Worm (Caenorhabditis elegans) whole organism, young adult: Measurements from ENCODE around the gene srx-38.

Source experiments
- B0035.1 ChIP-seq: sonication (generic microtip); optimal IDR thresholded peaks from 2 replicates; lab custom pipeline; 2016; ENCODE audit warnings: missing genetic modification characterization, mild to moderate bottlenecking, missing compliant biosample characterization, missing genotype, missing genetic modification reagents
- B0261.1 ChIP-seq: sonication (generic microtip); optimal IDR thresholded peaks from 2 replicates; lab custom pipeline; 2016; ENCODE audit warnings: mild to moderate bottlenecking, missing genetic modification characterization, moderate library complexity, missing compliant biosample characterization
- F37B4.10 ChIP-seq: fragments of 200-800 bp; sonication (Bioruptor generic); IDR thresholded peaks from 2 replicates; pipeline ENCODE4 v1.3.6; 2022; ENCODE audit warnings: missing genetic modification characterization, missing compliant biosample characterization
- K12H6.12 ChIP-seq: fragments of 200-800 bp; sonication (Bioruptor generic); optimal IDR thresholded peaks from 2 replicates; lab custom pipeline; 2018; ENCODE audit warnings: mild to moderate bottlenecking, missing genetic modification characterization, missing compliant biosample characterization
- Y53G8AR.9 ChIP-seq: fragments of 200-800 bp; sonication (Bioruptor generic); conservative IDR thresholded peaks from 2 replicates; pipeline ENCODE4 v1.3.6; 2022; ENCODE audit warnings: missing genetic modification reagents, missing genetic modification characterization, missing compliant biosample characterization
- Y67H2A.10 ChIP-seq: fragments of 200-800 bp; sonication (Bioruptor generic); conservative IDR thresholded peaks from 2 replicates; pipeline ENCODE4 v1.3.6; 2022; ENCODE audit warnings: missing genetic modification reagents, missing genetic modification characterization, missing compliant biosample characterization
- Y79H2A.3 ChIP-seq: fragments of 200-800 bp; sonication (Bioruptor generic); conservative IDR thresholded peaks from 2 replicates; pipeline ENCODE4 v1.3.6; 2022; ENCODE audit warnings: missing genetic modification reagents, missing genetic modification characterization, missing compliant biosample characterization
- aptf-2 ChIP-seq: fragments of 200-800 bp; sonication (Bioruptor generic); conservative IDR thresholded peaks from 2 replicates; pipeline ENCODE4 v1.3.6; 2022; ENCODE audit warnings: missing genetic modification reagents, missing genetic modification characterization, missing compliant biosample characterization
- atf-7 ChIP-seq: sonication (generic microtip); optimal IDR thresholded peaks from 2 replicates; lab custom pipeline; 2017; ENCODE audit warnings: mild to moderate bottlenecking, missing genetic modification characterization, missing compliant biosample characterization
- bed-1 ChIP-seq: fragments of 200-800 bp; sonication (Bioruptor generic); IDR thresholded peaks from 2 replicates; pipeline ENCODE4 v1.3.6; 2022; ENCODE audit warnings: missing genetic modification reagents, missing genetic modification characterization, missing compliant biosample characterization
- bed-2 ChIP-seq: fragments of 200-800 bp; sonication (Bioruptor generic); IDR thresholded peaks from 2 replicates; pipeline ENCODE4 v1.3.6; 2022; ENCODE audit warnings: missing genetic modification reagents, missing genetic modification characterization, missing compliant biosample characterization
- ccch-3 ChIP-seq: fragments of 200-800 bp; sonication (Bioruptor generic); optimal IDR thresholded peaks from 2 replicates; lab custom pipeline; 2018; ENCODE audit warnings: mild to moderate bottlenecking, missing genetic modification characterization, missing compliant biosample characterization
- ceh-27 ChIP-seq: fragments of 200-800 bp; sonication (Bioruptor generic); optimal IDR thresholded peaks from 2 replicates; lab custom pipeline; 2018; ENCODE audit warnings: mild to moderate bottlenecking, missing genetic modification characterization, moderate library complexity, missing compliant biosample characterization
- ceh-79 ChIP-seq: sonication (generic microtip); optimal IDR thresholded peaks from 2 replicates; lab custom pipeline; 2017; ENCODE audit warnings: mild to moderate bottlenecking, missing genetic modification characterization, missing compliant biosample characterization
- die-1 ChIP-seq: sonication (generic microtip); optimal IDR thresholded peaks from 2 replicates; lab custom pipeline; 2016; ENCODE audit warnings: missing genotype, mild to moderate bottlenecking, missing genetic modification characterization, missing compliant biosample characterization
- egl-18 ChIP-seq: fragments of 200-800 bp; sonication (Bioruptor generic); IDR thresholded peaks from 2 replicates; pipeline ENCODE4 v1.3.6; 2022; ENCODE audit warnings: missing genetic modification reagents, missing genetic modification characterization, missing compliant biosample characterization
- egl-44 ChIP-seq: fragments of 200-800 bp; sonication (Bioruptor generic); IDR thresholded peaks from 2 replicates; pipeline ENCODE4 v1.3.6; 2022; ENCODE audit warnings: missing genetic modification reagents, missing genetic modification characterization, missing compliant biosample characterization
- egrh-3 ChIP-seq: fragments of 200-800 bp; sonication (Bioruptor generic); IDR thresholded peaks from 2 replicates; pipeline ENCODE4 v1.3.6; 2022; ENCODE audit warnings: missing genetic modification reagents, missing genetic modification characterization, missing compliant biosample characterization
- ekl-4 ChIP-seq: fragments of 200-800 bp; sonication (Bioruptor generic); IDR thresholded peaks from 2 replicates; pipeline ENCODE4 v1.3.6; 2022; ENCODE audit warnings: missing genetic modification reagents, missing genetic modification characterization, missing compliant biosample characterization
- gei-17 ChIP-seq: fragments of 200-800 bp; sonication (Bioruptor generic); optimal IDR thresholded peaks from 2 replicates; lab custom pipeline; 2018; ENCODE audit warnings: mild to moderate bottlenecking, missing genetic modification characterization, missing compliant biosample characterization
- hmg-1.2 ChIP-seq: fragments of 200-800 bp; sonication (Bioruptor generic); IDR thresholded peaks from 2 replicates; pipeline ENCODE4 v1.3.6; 2022; ENCODE audit warnings: missing genetic modification reagents, missing genetic modification characterization, missing compliant biosample characterization
- let-607 ChIP-seq, 2 experiments: fragments of 200-800 bp in 1 of 2; sonication (Bioruptor generic) in 1 of 2; sonication (generic microtip) in 1 of 2; optimal IDR thresholded peaks; 2 replicates each; lab custom pipeline; 2016 to 2018; ENCODE audit warnings: mild to moderate bottlenecking in 2 of 2, missing compliant biosample characterization in 2 of 2, missing genetic modification characterization in 2 of 2, moderate library complexity in 2 of 2, missing genotype in 1 of 2
- lin-26 ChIP-seq: fragments of 200-800 bp; sonication (Bioruptor generic); IDR thresholded peaks from 2 replicates; pipeline ENCODE4 v1.3.6; 2022; ENCODE audit warnings: missing genetic modification reagents, missing genetic modification characterization, missing compliant biosample characterization
- lsy-27 ChIP-seq: sonication (generic microtip); optimal IDR thresholded peaks from 2 replicates; lab custom pipeline; 2017; ENCODE audit warnings: missing genetic modification characterization, mild to moderate bottlenecking, missing compliant biosample characterization, antibody characterized with exemption, missing genotype, borderline replicate concordance; ENCODE audit not compliant: insufficient read depth
- madf-10 ChIP-seq: sonication (generic microtip); optimal IDR thresholded peaks from 2 replicates; lab custom pipeline; 2016; ENCODE audit warnings: mild to moderate bottlenecking, missing genetic modification characterization, missing compliant biosample characterization
- nfya-2 ChIP-seq: fragments of 200-800 bp; sonication (Bioruptor generic); IDR thresholded peaks from 2 replicates; pipeline ENCODE4 v1.3.6; 2022; ENCODE audit warnings: missing genetic modification reagents, missing genetic modification characterization, missing compliant biosample characterization
- nhr-27 ChIP-seq: fragments of 200-800 bp; sonication (Bioruptor generic); optimal IDR thresholded peaks from 2 replicates; lab custom pipeline; 2018; ENCODE audit warnings: mild to moderate bottlenecking, missing genetic modification characterization, moderate library complexity, missing compliant biosample characterization
- nhr-80 ChIP-seq: sonication (generic microtip); optimal IDR thresholded peaks from 2 replicates; lab custom pipeline; 2016; ENCODE audit warnings: missing genetic modification characterization, missing compliant biosample characterization
- nhr-90 ChIP-seq: sonication (generic microtip); optimal IDR thresholded peaks from 2 replicates; lab custom pipeline; 2016; ENCODE audit warnings: missing genotype, mild to moderate bottlenecking, missing genetic modification characterization, missing compliant biosample characterization
- sea-2 ChIP-seq: fragments of 200-800 bp; sonication (Bioruptor generic); IDR thresholded peaks from 2 replicates; pipeline ENCODE4 v1.3.6; 2022; ENCODE audit warnings: missing genetic modification characterization, missing compliant biosample characterization
- snpc-1.3 ChIP-seq: sonication (generic microtip); optimal IDR thresholded peaks from 2 replicates; lab custom pipeline; 2017; ENCODE audit warnings: missing genetic modification characterization, mild to moderate bottlenecking, missing compliant biosample characterization, antibody characterized with exemption, moderate library complexity, missing genotype, missing genetic modification reagents; ENCODE audit not compliant: insufficient read depth
- snpc-3.4 ChIP-seq: sonication (generic microtip); optimal IDR thresholded peaks from 2 replicates; lab custom pipeline; 2017; ENCODE audit warnings: missing genetic modification characterization, mild to moderate bottlenecking, missing compliant biosample characterization, antibody characterized with exemption, moderate library complexity, missing genotype, missing genetic modification reagents
- somi-1 ChIP-seq: fragments of 200-800 bp; sonication (Bioruptor generic); optimal IDR thresholded peaks from 2 replicates; lab custom pipeline; 2018; ENCODE audit warnings: mild to moderate bottlenecking, missing genetic modification characterization, missing compliant biosample characterization
- sptf-2 ChIP-seq: fragments of 200-800 bp; sonication (Bioruptor generic); optimal IDR thresholded peaks from 2 replicates; lab custom pipeline; 2018; ENCODE audit warnings: mild to moderate bottlenecking, missing genetic modification characterization, missing compliant biosample characterization
- zfh-2 ChIP-seq: fragments of 200-800 bp; sonication (Bioruptor generic); conservative IDR thresholded peaks from 2 replicates; pipeline ENCODE4 v1.3.6; 2022; ENCODE audit warnings: missing genetic modification reagents, missing genetic modification characterization, missing compliant biosample characterization
- ztf-18 ChIP-seq: sonication (generic microtip); optimal IDR thresholded peaks from 2 replicates; lab custom pipeline; 2016; ENCODE audit warnings: missing genotype, mild to moderate bottlenecking, missing genetic modification characterization, missing compliant biosample characterization
- ztf-22 ChIP-seq: fragments of 200-800 bp; sonication (Bioruptor generic); optimal IDR thresholded peaks from 2 replicates; lab custom pipeline; 2018; ENCODE audit warnings: mild to moderate bottlenecking, missing genetic modification characterization, moderate library complexity, missing compliant biosample characterization
- ztf-6 ChIP-seq: fragments of 200-800 bp; sonication (Bioruptor generic); IDR thresholded peaks from 2 replicates; pipeline ENCODE4 v1.3.6; 2022; ENCODE audit warnings: missing genetic modification reagents, missing genetic modification characterization, missing compliant biosample characterization

The srx-38 gene

ce11 chrV:5192501-5192900 lies 37.1 kb upstream of the srx-38 start, which contains the start of gene C03A7.13 (continued):
- no peak for TF ChIP-seq lsy-27 (tag; lab: Kevin White, UChicago)
- TF ChIP-seq egl-44 (GFP tag; lab: Robert Waterston, UW): 0 out of 2 replicates have a peak, but pooled peaks have one; percentile 29
- TF ChIP-seq atf-7 (tag; lab: Kevin White, UChicago): peak; percentile 26
- TF ChIP-seq snpc-1.3 (tag; lab: Kevin White, UChicago): no peak
- TF ChIP-seq snpc-3.4 (tag; lab: Kevin White, UChicago): no peak
- TF ChIP-seq B0035.1 (tag; lab: Kevin White, UChicago): no peak
- no peak for TF ChIP-seq gei-17 (GFP tag; lab: Kevin White, UChicago)
- TF ChIP-seq nhr-80 (tag; lab: Kevin White, UChicago): peak; percentile 87
- no peak for TF ChIP-seq zfh-2 (GFP tag; lab: Robert Waterston, UW)
- TF ChIP-seq nhr-27 (tag; lab: Kevin White, UChicago): no peak
- no peak for TF ChIP-seq B0261.1 (tag; lab: Kevin White, UChicago)
- no peak for TF ChIP-seq ekl-4 (GFP tag; lab: Robert Waterston, UW)
- TF ChIP-seq, all 124 proteins: peak for 8

ce11 chrV:5181612-5182011 lies 26.2 kb upstream of the srx-38 start, which contains the start of gene C03A7.2:
TSS of gene C03A7.2 (plus strand) at chrV:5181912.
- TF ChIP-seq ztf-22 (GFP tag; lab: Kevin White, UChicago) (no peak), atf-7 (tag; lab: Kevin White, UChicago) (no peak), bed-2 (GFP tag; lab: Robert Waterston, UW) (no peak), lin-26 (GFP tag; lab: Robert Waterston, UW) (no peak), Y67H2A.10 (GFP tag; lab: Robert Waterston, UW) (no peak)

- TF ChIP-seq madf-10 (no peak), nhr-80 (tag; lab: Kevin White, UChicago) (peak; percentile 13), nhr-90 (tag; lab: Kevin White, UChicago) (no peak), somi-1 (GFP tag; lab: Kevin White, UChicago) (no peak), aptf-2 (GFP tag; lab: Robert Waterston, UW) (no peak), Y53G8AR.9 (GFP tag; lab: Robert Waterston, UW) (no peak), die-1 (tag; lab: Kevin White, UChicago) (no peak)
Measured at ce11 chrV:5178051-5178450, 22.6 kb upstream of the srx-38 start.

DNA sequence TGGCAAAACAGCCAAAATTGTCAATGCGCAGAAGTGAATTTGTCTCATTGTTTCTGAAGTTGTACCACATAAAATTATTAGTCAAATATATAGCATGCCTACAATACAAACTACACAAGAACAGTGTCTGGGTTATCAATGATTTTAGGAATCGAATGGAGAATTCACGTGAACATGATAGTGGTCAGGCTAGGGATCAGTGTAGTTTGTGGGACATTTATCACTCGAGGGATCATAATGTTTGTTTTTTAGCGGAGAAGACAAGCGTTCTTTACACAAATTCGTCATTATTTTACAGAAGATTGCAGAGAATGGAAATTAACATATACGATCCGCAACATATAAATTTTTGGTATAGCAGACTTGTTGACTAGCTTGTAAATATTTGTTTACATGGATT lies 21.8 kb upstream of the srx-38 start, which contains the start of gene ugt-51:
ugt-51 (minus strand) TSS at position 101 of the 400 bp plus-strand sequence.
- TF ChIP-seq B0261.1 (tag; lab: Kevin White, UChicago) (no peak), let-607 (tag; optimal IDR thresholded peaks at IDR 0.05; lab: Kevin White, UChicago) (no peak), zfh-2 (GFP tag; lab: Robert Waterston, UW) (no peak), sptf-2 (no peak), K12H6.12 (tag; lab: Kevin White, UChicago) (no peak), ccch-3 (GFP tag; lab: Kevin White, UChicago) (no peak), atf-7 (tag; lab: Kevin White, UChicago) (no peak), sea-2 (GFP tag; lab: Robert Waterston, UW) (no peak), ztf-6 (GFP tag; lab: Robert Waterston, UW) (no peak), ceh-27 (GFP tag; lab: Kevin White, UChicago) (no peak), Y79H2A.3 (GFP tag; lab: Robert Waterston, UW) (no peak), egl-18 (no peak), hmg-1.2 (GFP tag; lab: Robert Waterston, UW) (no peak), egrh-3 (GFP tag; lab: Robert Waterston, UW) (no peak), ceh-79 (tag; lab: Kevin White, UChicago) (no peak), bed-1 (GFP tag; lab: Robert Waterston, UW) (no peak), F37B4.10 (no peak), ztf-18 (tag; lab: Kevin White, UChicago) (no peak), ztf-22 (GFP tag; lab: Kevin White, UChicago) (no peak), nfya-2 (GFP tag; lab: Robert Waterston, UW) (no peak)
